Fruit fly (Drosophila melanogaster): ENCODE measurements around the gene IntS11.

Gene IntS11

DNA sequence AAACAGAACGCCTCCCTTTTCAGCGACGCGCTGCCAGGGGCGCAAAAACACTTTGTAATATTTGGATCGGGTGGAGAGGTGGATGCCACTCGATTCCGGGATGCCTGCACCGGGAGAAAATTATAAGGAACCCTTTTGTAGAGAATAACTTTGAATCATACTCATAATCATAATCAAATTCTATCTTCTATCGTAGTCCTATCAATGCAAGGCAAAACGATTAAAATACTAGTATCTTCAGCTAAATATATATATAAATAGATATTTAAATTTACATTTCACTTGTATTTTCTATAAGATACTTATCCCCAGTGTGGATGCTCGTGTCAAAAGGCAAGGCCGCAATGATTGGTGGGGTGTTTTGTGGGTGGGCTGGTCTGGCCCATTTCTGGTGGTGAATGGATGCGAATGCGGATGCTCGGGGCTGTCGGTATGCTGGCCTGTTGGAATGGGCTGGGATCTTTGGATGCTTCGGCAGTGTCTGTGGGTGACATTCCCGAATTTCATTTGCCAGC is 39.3 kb upstream of the IntS11 start:
- TF ChIP-seq cic (GFP tag; optimal IDR thresholded peaks at IDR 0.05) (no peak), Clk (GFP tag; optimal IDR thresholded peaks at IDR 0.05) (no peak), cnc (optimal IDR thresholded peaks at IDR 0.05) (no peak), CG11617 (GFP tag; optimal IDR thresholded peaks at IDR 0.05) (no peak), Mnt (GFP tag; optimal IDR thresholded peaks at IDR 0.05) (no peak), Crg-1 (GFP tag; optimal IDR thresholded peaks at IDR 0.05) (no peak), bab1 (GFP tag; optimal IDR thresholded peaks at IDR 0.05) (no peak), ovo (GFP tag; optimal IDR thresholded peaks at IDR 0.05) (no peak), CG7101 (tag; optimal IDR thresholded peaks at IDR 0.05) (no peak), CG33017 (tag; optimal IDR thresholded peaks at IDR 0.05) (no peak), CG1620 (GFP tag; optimal IDR thresholded peaks at IDR 0.05) (no peak), tj (GFP tag; optimal IDR thresholded peaks at IDR 0.05) (no peak), CG7045 (GFP tag; optimal IDR thresholded peaks at IDR 0.05) (no peak)

DNA sequence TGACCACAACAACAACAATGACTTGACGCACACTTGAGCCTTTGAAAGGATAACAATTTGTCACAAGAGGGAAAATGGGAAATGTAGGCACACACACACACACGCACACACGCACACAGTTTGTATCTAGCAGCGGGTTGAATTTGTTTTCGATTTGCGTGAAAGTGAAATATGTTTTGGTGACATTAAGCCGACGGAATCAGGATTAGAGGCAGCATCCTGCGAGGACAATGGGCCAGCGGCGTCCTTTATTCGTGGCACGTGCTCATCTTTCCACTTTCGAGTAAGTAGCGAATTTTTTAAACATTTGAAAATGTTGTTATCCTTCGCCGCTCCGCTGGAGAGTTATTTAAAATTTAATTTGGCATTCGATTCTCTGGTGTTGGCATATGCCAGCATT is 37.9 kb upstream of the IntS11 start:
- TF ChIP-seq Hr96 (GFP tag; optimal IDR thresholded peaks at IDR 0.05) (no peak), Crg-1 (GFP tag; optimal IDR thresholded peaks at IDR 0.05) (no peak), CG11617 (GFP tag; optimal IDR thresholded peaks at IDR 0.05) (no peak), cnc (optimal IDR thresholded peaks at IDR 0.05) (no peak), CG1620 (GFP tag; optimal IDR thresholded peaks at IDR 0.05) (no peak), CG5204 (GFP tag; optimal IDR thresholded peaks at IDR 0.05) (no peak)

DNA sequence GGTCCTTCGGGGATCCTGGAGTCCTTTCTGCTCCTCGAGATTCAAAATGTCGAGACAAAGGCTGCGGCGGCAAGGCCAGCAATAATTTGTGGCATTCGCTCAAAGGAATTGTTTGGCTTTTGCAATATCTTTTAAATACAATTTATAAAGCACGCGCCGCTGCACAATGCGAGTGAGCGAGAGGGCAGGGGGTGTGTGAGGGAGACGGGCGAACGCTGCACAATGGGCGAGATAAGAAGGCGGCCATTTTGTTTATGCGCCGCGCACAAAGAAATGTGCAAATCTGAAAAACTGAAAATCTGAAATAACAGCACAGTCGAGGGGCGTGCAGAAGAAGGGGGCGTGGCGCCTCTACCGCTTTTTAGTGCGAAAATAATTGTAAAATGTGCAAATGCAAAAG is 36.8 kb upstream of the IntS11 start:
- TF ChIP-seq CG14711 (tag; optimal IDR thresholded peaks at IDR 0.05), result no peak
- no peak for TF ChIP-seq CG7045 (GFP tag; optimal IDR thresholded peaks at IDR 0.05)
- no peak for TF ChIP-seq bab1 (GFP tag; optimal IDR thresholded peaks at IDR 0.05)
- no peak for TF ChIP-seq Crg-1 (GFP tag; optimal IDR thresholded peaks at IDR 0.05)
- TF ChIP-seq tj (GFP tag; optimal IDR thresholded peaks at IDR 0.05), result no peak

DNA sequence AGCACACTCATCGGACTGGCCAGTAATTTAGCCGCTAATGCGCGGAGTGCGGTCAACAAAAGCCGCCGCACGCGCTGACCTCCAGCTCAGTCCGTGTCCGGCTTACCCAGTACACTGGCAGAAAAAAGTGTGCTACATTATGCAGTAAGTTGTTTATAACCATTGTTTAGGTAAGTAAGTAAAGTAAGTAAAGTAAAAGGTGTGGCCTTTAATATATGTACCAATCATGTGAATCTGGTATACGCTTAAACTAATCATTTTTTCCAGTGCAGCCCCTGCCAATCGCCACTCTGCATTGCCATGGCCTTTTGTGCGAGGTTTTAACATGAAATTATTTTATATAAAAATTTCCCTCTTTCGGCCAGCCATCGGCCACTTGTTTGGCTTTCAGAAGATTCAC is 33.7 kb upstream of the IntS11 start:
- no peak for TF ChIP-seq CG7045 (GFP tag; optimal IDR thresholded peaks at IDR 0.05)
- TF ChIP-seq cic (GFP tag; optimal IDR thresholded peaks at IDR 0.05), result no peak
- no peak for TF ChIP-seq toe (GFP tag; optimal IDR thresholded peaks at IDR 0.05)

DNA sequence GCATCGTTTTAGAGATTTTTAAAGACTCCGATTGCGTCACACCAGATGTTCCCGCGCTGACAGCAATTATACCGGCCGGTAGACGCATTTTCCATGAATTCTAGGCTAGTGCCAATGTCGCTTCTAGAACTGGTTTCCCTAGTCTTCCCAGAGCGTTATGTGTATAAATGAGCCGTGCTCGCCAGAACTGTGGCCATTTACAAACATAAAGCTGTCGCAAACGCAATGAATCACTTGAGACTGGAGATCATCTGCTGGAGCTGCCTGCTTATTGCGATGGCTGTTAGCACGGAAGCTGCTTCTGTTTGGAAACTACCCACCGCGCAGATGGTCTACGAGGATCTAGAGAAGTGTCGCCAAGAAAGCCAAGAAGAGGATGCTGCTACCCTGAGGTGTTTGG is 30.8 kb upstream of the IntS11 start, which contains the start of gene Obp99d:
Obp99d (plus strand) TSS at position 192 of the 400 bp plus-strand sequence.
- TF ChIP-seq pad (GFP tag; optimal IDR thresholded peaks at IDR 0.05), result no peak
- no peak for TF ChIP-seq CG11617 (GFP tag; optimal IDR thresholded peaks at IDR 0.05)
- TF ChIP-seq ovo (GFP tag; optimal IDR thresholded peaks at IDR 0.05), result no peak
- TF ChIP-seq CG7101 (tag; optimal IDR thresholded peaks at IDR 0.05), result no peak

DNA sequence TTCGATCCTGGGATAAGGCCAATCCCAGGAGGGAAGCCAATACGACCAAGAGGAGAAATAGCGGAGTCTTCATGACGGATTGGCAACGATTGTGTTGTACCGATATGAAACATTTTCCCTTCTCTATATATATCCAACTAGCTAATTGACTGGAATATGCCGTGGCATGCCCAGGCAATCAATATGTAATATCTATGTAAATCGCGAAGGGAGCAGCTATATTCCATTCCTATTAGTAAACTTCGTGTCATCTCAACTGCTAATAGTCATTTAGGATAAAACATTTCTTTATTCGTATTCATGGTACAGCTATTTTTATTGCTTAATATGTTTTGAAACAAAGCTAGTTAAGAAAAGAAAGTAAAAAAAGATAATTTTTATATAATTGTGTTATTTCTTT is 29.9 kb upstream of the IntS11 start, which contains the start of gene Dup99B:
Dup99B (minus strand) TSS at position 101 of the 400 bp plus-strand sequence.
- TF ChIP-seq Crg-1 (GFP tag; optimal IDR thresholded peaks at IDR 0.05), result no peak
- no peak for TF ChIP-seq tj (GFP tag; optimal IDR thresholded peaks at IDR 0.05)
- no peak for TF ChIP-seq toe (GFP tag; optimal IDR thresholded peaks at IDR 0.05)
- TF ChIP-seq Hr96 (GFP tag; optimal IDR thresholded peaks at IDR 0.05), result no peak
- TF ChIP-seq CG12768 (GFP tag; optimal IDR thresholded peaks at IDR 0.05), result no peak
- TF ChIP-seq CG14711 (tag; optimal IDR thresholded peaks at IDR 0.05), result no peak
- TF ChIP-seq CG5204 (GFP tag; optimal IDR thresholded peaks at IDR 0.05), result no peak
- no peak for TF ChIP-seq cnc (optimal IDR thresholded peaks at IDR 0.05)
- no peak for TF ChIP-seq kay (GFP tag; ENCODE audit: borderline replicate concordance)
- TF ChIP-seq CG7101 (tag; optimal IDR thresholded peaks at IDR 0.05), result no peak
- TF ChIP-seq bab1 (GFP tag; optimal IDR thresholded peaks at IDR 0.05), result no peak
- TF ChIP-seq Mnt (GFP tag; optimal IDR thresholded peaks at IDR 0.05), result no peak
- no peak for TF ChIP-seq pad (GFP tag; optimal IDR thresholded peaks at IDR 0.05)
- no peak for TF ChIP-seq ovo (GFP tag; optimal IDR thresholded peaks at IDR 0.05)
- no peak for TF ChIP-seq cic (GFP tag; optimal IDR thresholded peaks at IDR 0.05)
- TF ChIP-seq Clk (GFP tag; optimal IDR thresholded peaks at IDR 0.05), result no peak
- TF ChIP-seq CG11617 (GFP tag; optimal IDR thresholded peaks at IDR 0.05), result no peak
- no peak for TF ChIP-seq CG7045 (GFP tag; optimal IDR thresholded peaks at IDR 0.05)

DNA sequence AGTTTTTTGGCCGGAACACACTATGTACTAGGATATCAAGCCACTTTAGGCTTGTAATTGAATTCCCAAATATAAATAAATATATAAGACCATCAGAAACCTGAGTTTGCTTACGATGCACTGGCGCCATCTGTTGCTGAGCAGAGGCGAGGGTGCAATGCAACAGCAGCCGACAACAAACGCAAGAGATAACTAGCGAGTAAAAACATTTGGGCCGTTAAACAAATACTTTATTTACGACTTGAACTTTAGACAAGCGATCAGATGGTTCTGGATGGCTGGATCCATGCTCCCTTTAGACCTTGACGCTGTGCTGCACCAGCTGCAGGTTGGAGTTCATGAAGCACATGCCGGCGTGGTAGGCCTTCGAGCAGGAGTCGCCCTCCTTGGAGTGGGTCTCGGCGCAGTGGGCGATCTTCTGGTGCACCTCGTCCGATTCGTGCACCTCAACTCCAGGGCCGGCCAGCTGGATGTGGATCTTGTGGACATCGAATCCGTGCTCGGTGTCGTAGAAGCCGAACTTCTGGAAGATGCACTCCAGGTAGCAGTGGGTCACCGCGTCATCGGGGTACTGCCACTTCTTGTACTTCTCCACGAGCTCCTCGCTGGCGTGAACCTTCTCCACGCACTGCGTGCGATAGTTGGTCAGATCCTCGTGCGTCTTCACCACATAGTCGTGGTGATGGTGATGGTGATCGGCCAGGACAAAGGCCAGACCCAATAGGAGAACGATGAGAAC is 28.9 kb upstream of the IntS11 start:
- TF ChIP-seq kay (GFP tag; ENCODE audit: borderline replicate concordance) (no peak), cic (GFP tag; optimal IDR thresholded peaks at IDR 0.05) (no peak), cnc (optimal IDR thresholded peaks at IDR 0.05) (no peak), Hr96 (GFP tag; optimal IDR thresholded peaks at IDR 0.05) (no peak), pad (GFP tag; optimal IDR thresholded peaks at IDR 0.05) (no peak), CG7101 (tag; optimal IDR thresholded peaks at IDR 0.05) (no peak), Mnt (GFP tag; optimal IDR thresholded peaks at IDR 0.05) (no peak), tj (GFP tag; optimal IDR thresholded peaks at IDR 0.05) (no peak)
